Worm (Caenorhabditis elegans) whole organism, L4 larva: ENCODE results near the gene K03H6.1.
A peak's percentile ranks its signal among the peaks of the same experiment; 100 is the strongest.

Source experiments
- F37D6.2 ChIP-seq: sonication (generic microtip); optimal IDR thresholded peaks from 2 replicates; lab custom pipeline; 2016; ENCODE audit warnings: mild to moderate bottlenecking, missing genetic modification characterization, missing compliant biosample characterization
- R02D3.7 ChIP-seq: fragments of 150-350 bp; sonication (generic microtip); optimal IDR thresholded peaks from 3 replicates; lab custom pipeline; 2014; ENCODE audit warnings: missing biosample characterization, missing genetic modification characterization
- T26A8.4 ChIP-seq: fragments of 200-800 bp; sonication (Bioruptor generic); IDR thresholded peaks from 2 replicates; pipeline ENCODE4 v1.3.6; 2022; ENCODE audit warnings: missing genetic modification characterization, missing compliant biosample characterization
- Y105C5A.15 ChIP-seq: fragments of 200-800 bp; sonication (Bioruptor generic); IDR thresholded peaks from 2 replicates; pipeline ENCODE4 v1.3.6; 2022; ENCODE audit warnings: missing genetic modification characterization, missing compliant biosample characterization
- aha-1 ChIP-seq: fragments of 150-350 bp; peaks from one replicate; lab custom pipeline; 2014; ENCODE audit warnings: missing biosample characterization, missing genetic modification characterization
- ceh-20 ChIP-seq: fragments of 200-800 bp; sonication (Bioruptor generic); IDR thresholded peaks from 2 replicates; pipeline ENCODE4 v1.3.6; 2022; ENCODE audit warnings: missing genetic modification reagents, missing genetic modification characterization, missing compliant biosample characterization
- ceh-44 ChIP-seq: fragments of 200-800 bp; sonication (Bioruptor generic); IDR thresholded peaks from 2 replicates; pipeline ENCODE4 v1.3.6; 2022; ENCODE audit warnings: missing genetic modification reagents, missing genetic modification characterization, missing compliant biosample characterization
- ceh-82 ChIP-seq: sonication (generic microtip); optimal IDR thresholded peaks from 2 replicates; lab custom pipeline; 2017; ENCODE audit warnings: missing biosample characterization, missing genetic modification characterization
- cey-2 ChIP-seq: sonication (generic microtip); optimal IDR thresholded peaks from 3 replicates; lab custom pipeline; 2017; ENCODE audit warnings: missing genetic modification characterization, mild to moderate bottlenecking, missing compliant biosample characterization, antibody characterized with exemption, borderline replicate concordance; ENCODE audit not compliant: insufficient read depth
- daf-12 ChIP-seq: fragments of 150-350 bp; optimal IDR thresholded peaks from 2 replicates; lab custom pipeline; 2014; ENCODE audit warnings: missing biosample characterization, missing genetic modification reagents, missing genetic modification characterization
- daf-16 ChIP-seq, 3 experiments: sonication (generic microtip); optimal IDR thresholded peaks; 2 replicates each; lab custom pipeline; 2016 to 2017; ENCODE audit warnings: missing genetic modification characterization in 3 of 3, missing genetic modification reagents in 3 of 3, mild to moderate bottlenecking in 2 of 3, missing compliant biosample characterization in 2 of 3, missing biosample characterization in 1 of 3, moderate library complexity in 1 of 3
- daf-19 ChIP-seq: fragments of 200-800 bp; sonication (Bioruptor generic); conservative IDR thresholded peaks from 2 replicates; pipeline ENCODE4 v1.3.6; 2022; ENCODE audit warnings: missing genetic modification characterization, missing compliant biosample characterization
- daf-8 ChIP-seq: fragments of 200-800 bp; sonication (Bioruptor generic); IDR thresholded peaks from 2 replicates; pipeline ENCODE4 v1.3.6; 2022; ENCODE audit warnings: missing genetic modification characterization, missing compliant biosample characterization
- dmd-6 ChIP-seq: fragments of 200-800 bp; sonication (Bioruptor generic); IDR thresholded peaks from 2 replicates; pipeline ENCODE4 v1.3.6; 2022; ENCODE audit warnings: missing genetic modification reagents, missing genetic modification characterization, missing compliant biosample characterization
- dmd-8 ChIP-seq: fragments of 200-800 bp; sonication (Bioruptor generic); IDR thresholded peaks from 2 replicates; pipeline ENCODE4 v1.3.6; 2022; ENCODE audit warnings: missing genetic modification characterization, missing compliant biosample characterization
- dve-1 ChIP-seq: sonication (generic microtip); optimal IDR thresholded peaks from 2 replicates; lab custom pipeline; 2017; ENCODE audit warnings: antibody characterized with exemption, mild to moderate bottlenecking, missing genetic modification characterization, missing compliant biosample characterization; ENCODE audit not compliant: insufficient read depth
- egl-27 ChIP-seq: sonication (generic microtip); optimal IDR thresholded peaks from 3 replicates; lab custom pipeline; 2017; ENCODE audit warnings: missing biosample characterization, missing genetic modification reagents, missing genetic modification characterization
- hlh-11 ChIP-seq: fragments of 200-800 bp; sonication (Bioruptor generic); optimal IDR thresholded peaks from 2 replicates; lab custom pipeline; 2018; ENCODE audit warnings: mild to moderate bottlenecking, missing genetic modification characterization, missing compliant biosample characterization
- hlh-30 ChIP-seq: sonication (generic microtip); optimal IDR thresholded peaks from 2 replicates; lab custom pipeline; 2017; ENCODE audit warnings: antibody characterized with exemption, mild to moderate bottlenecking, missing genetic modification characterization, missing compliant biosample characterization; ENCODE audit not compliant: insufficient read depth
- lir-3 ChIP-seq: sonication (generic microtip); optimal IDR thresholded peaks from 2 replicates; lab custom pipeline; 2016; ENCODE audit warnings: mild to moderate bottlenecking, missing genetic modification characterization, missing compliant biosample characterization
- mdl-1 ChIP-seq, 2 experiments: fragments of 150-350 bp in 1 of 2; sonication (generic microtip) in 1 of 2; optimal IDR thresholded peaks; 2 replicates each; lab custom pipeline; 2014 to 2017; ENCODE audit warnings: missing biosample characterization in 2 of 2, missing genetic modification characterization in 2 of 2
- mdt-29 ChIP-seq: fragments of 200-800 bp; sonication (Bioruptor generic); IDR thresholded peaks from 2 replicates; pipeline ENCODE4 v1.3.6; 2022; ENCODE audit warnings: missing genetic modification reagents, missing genetic modification characterization, missing compliant biosample characterization
- mes-2 ChIP-seq: sonication (generic microtip); optimal IDR thresholded peaks from 2 replicates; lab custom pipeline; 2016; ENCODE audit warnings: missing genotype, mild to moderate bottlenecking, missing genetic modification characterization, missing compliant biosample characterization; ENCODE audit not compliant: poor library complexity, severe bottlenecking
- nhr-10 ChIP-seq: fragments of 150-350 bp; optimal IDR thresholded peaks from 2 replicates; lab custom pipeline; 2014; ENCODE audit warnings: missing biosample characterization, missing genetic modification characterization
- nhr-111 ChIP-seq: fragments of 200-800 bp; sonication (Bioruptor generic); optimal IDR thresholded peaks from 2 replicates; lab custom pipeline; 2018; ENCODE audit warnings: mild to moderate bottlenecking, missing genetic modification characterization, missing compliant biosample characterization
- nhr-28 ChIP-seq: fragments of 150-350 bp; optimal IDR thresholded peaks from 2 replicates; lab custom pipeline; 2014; ENCODE audit warnings: missing biosample characterization, missing genetic modification characterization
- nhr-76 ChIP-seq: fragments of 150-350 bp; optimal IDR thresholded peaks from 2 replicates; lab custom pipeline; 2014; ENCODE audit warnings: missing biosample characterization, missing genetic modification characterization
- nhr-77 ChIP-seq: fragments of 150-350 bp; optimal IDR thresholded peaks from 2 replicates; lab custom pipeline; 2014; ENCODE audit warnings: missing biosample characterization, missing genetic modification characterization
- php-3 ChIP-seq: fragments of 200-800 bp; sonication (Bioruptor generic); IDR thresholded peaks from 2 replicates; pipeline ENCODE4 v1.3.6; 2022; ENCODE audit warnings: missing genetic modification reagents, missing genetic modification characterization, missing compliant biosample characterization
- pqm-1 ChIP-seq: sonication (generic microtip); optimal IDR thresholded peaks from 2 replicates; lab custom pipeline; 2017; ENCODE audit warnings: missing biosample characterization, missing genetic modification characterization
- saeg-2 ChIP-seq: fragments of 200-800 bp; sonication (Bioruptor generic); IDR thresholded peaks from 2 replicates; pipeline ENCODE4 v1.3.6; 2022; ENCODE audit warnings: missing genetic modification reagents, missing genetic modification characterization, missing compliant biosample characterization
- set-16 ChIP-seq: fragments of 200-800 bp; sonication (Bioruptor generic); IDR thresholded peaks from 2 replicates; pipeline ENCODE4 v1.3.6; 2022; ENCODE audit warnings: missing genetic modification reagents, missing genetic modification characterization, missing compliant biosample characterization
- snpc-4 ChIP-seq: fragments of 150-350 bp; optimal IDR thresholded peaks from 2 replicates; lab custom pipeline; 2014; ENCODE audit warnings: missing biosample characterization, missing genetic modification characterization
- spr-3 ChIP-seq: fragments of 200-800 bp; sonication (Bioruptor generic); optimal IDR thresholded peaks from 2 replicates; lab custom pipeline; 2018; ENCODE audit warnings: mild to moderate bottlenecking, missing genetic modification characterization, missing compliant biosample characterization
- unc-62 ChIP-seq, 3 experiments: fragments of 150-350 bp in 1 of 3; sonication (generic microtip); optimal IDR thresholded peaks in 2 of 3; peaks in 1 of 3; 1 replicate in 1 of 3; 2 replicates in 2 of 3; lab custom pipeline; 2014 to 2017; ENCODE audit warnings: missing biosample characterization in 3 of 3, missing genetic modification characterization in 3 of 3, missing genetic modification reagents in 3 of 3, missing genotype in 1 of 3
- zip-11 ChIP-seq: fragments of 200-800 bp; sonication (Bioruptor generic); IDR thresholded peaks from 2 replicates; pipeline ENCODE4 v1.3.6; 2022; ENCODE audit warnings: missing genetic modification characterization, missing compliant biosample characterization

The K03H6.1 gene

DNA sequence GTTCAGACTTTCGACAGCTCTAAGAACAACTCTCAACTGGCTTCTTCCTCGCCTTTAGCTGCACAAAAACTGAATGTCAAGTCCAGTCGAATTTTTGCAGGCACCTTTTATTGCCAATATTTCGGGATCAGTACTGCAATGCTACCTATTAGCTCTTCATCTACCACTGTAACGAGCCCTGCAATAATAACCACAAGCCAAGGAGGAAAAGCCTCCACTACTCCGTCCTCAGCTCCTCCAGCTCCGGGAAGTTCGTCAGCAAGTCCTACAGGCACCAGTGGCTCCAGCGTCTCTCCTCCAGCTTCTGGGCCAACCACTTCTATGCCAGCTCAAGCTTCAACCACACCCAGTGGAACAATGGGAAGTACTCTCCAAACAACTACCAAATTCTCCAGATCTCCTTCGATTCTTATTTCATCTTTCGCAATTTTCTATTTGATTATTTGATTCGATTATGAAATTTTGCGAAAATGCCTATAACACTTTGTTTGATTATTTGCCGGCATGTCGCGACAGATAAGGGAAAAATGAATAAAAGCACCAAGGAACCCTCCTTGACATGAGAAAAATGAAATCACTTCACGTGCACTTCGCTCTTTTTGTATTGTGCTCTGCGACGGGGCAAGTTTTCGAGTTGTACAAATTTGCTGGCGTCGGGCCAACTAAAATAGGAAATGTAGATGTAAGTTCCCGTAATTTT lies 31.7 kb downstream of the K03H6.1 start, which contains the start of gene C34H4.1:
Gene C34H4.1 (plus strand): TSS at position 559 of the 700 bp plus-strand sequence.
- no peak for TF ChIP-seq cey-2 (tag; lab: Kevin White, UChicago)
- TF ChIP-seq mdl-1 (tag; optimal IDR thresholded peaks at IDR 0.05; lab: Kevin White, UChicago), result no peak
- no peak for TF ChIP-seq dmd-8 (GFP tag; lab: Robert Waterston, UW)
- no peak for TF ChIP-seq egl-27 (tag; lab: Kevin White, UChicago)
- TF ChIP-seq unc-62 (GFP tag; optimal IDR thresholded peaks at IDR 0.05 in 1 of 2; lab: Kevin White, UChicago), result peak in 1 of 2 experiments; percentile 82
- no peak for TF ChIP-seq unc-62 (tag; optimal IDR thresholded peaks at IDR 0.05; lab: Kevin White, UChicago)
- no peak for TF ChIP-seq mes-2 (tag; lab: Kevin White, UChicago)
- peak; percentile 21 for TF ChIP-seq nhr-77 (tag; lab: Kevin White, UChicago)
- no peak for TF ChIP-seq daf-16 (GFP tag; optimal IDR thresholded peaks at IDR 0.05; lab: Kevin White, UChicago)
- TF ChIP-seq daf-16 (tag; optimal IDR thresholded peaks at IDR 0.05; lab: Kevin White, UChicago), result peak; percentile 46
- no peak for TF ChIP-seq lir-3 (tag; lab: Kevin White, UChicago)
- peak; percentile 66 for TF ChIP-seq pqm-1 (tag; lab: Kevin White, UChicago)
- no peak for TF ChIP-seq saeg-2 (GFP tag; lab: Robert Waterston, UW)
- no peak for TF ChIP-seq spr-3 (GFP tag; lab: Kevin White, UChicago)
- TF ChIP-seq set-16 (GFP tag; lab: Robert Waterston, UW), result peak; percentile 28; the same call in 1 of the 2 replicates
- TF ChIP-seq zip-11 (GFP tag; lab: Robert Waterston, UW), result no peak
- no peak for TF ChIP-seq ceh-82 (tag; lab: Kevin White, UChicago)
- TF ChIP-seq ceh-20 (GFP tag; lab: Robert Waterston, UW), result no peak
- TF ChIP-seq aha-1, result peak; percentile 53
- TF ChIP-seq hlh-11, result peak; percentile 19
- no peak for TF ChIP-seq nhr-111 (GFP tag; lab: Kevin White, UChicago)
- TF ChIP-seq nhr-28 (tag; lab: Kevin White, UChicago), result peak; percentile 49
- TF ChIP-seq dve-1 (tag; lab: Kevin White, UChicago), result peak; percentile 5
- peak; percentile 50; the same call in 1 of the 2 replicates for TF ChIP-seq dmd-6 (GFP tag; lab: Robert Waterston, UW)
- TF ChIP-seq snpc-4, result no peak

- TF ChIP-seq R02D3.7 (no peak), cey-2 (tag; lab: Kevin White, UChicago) (no peak), dmd-6 (GFP tag; lab: Robert Waterston, UW) (peak; percentile 7; the same call in 1 of the 2 replicates), F37D6.2 (no peak), nhr-76 (no peak), ceh-82 (tag; lab: Kevin White, UChicago) (no peak), ceh-44 (GFP tag; lab: Robert Waterston, UW) (no peak), nhr-10 (tag; lab: Kevin White, UChicago) (no peak), daf-12 (tag; lab: Kevin White, UChicago) (no peak), daf-16 (GFP tag; optimal IDR thresholded peaks at IDR 0.05; lab: Kevin White, UChicago) (no peak), daf-16 (tag; optimal IDR thresholded peaks at IDR 0.05; lab: Kevin White, UChicago) (peak; percentile 76), zip-11 (GFP tag; lab: Robert Waterston, UW) (no peak), php-3 (no peak), hlh-11 (peak; percentile 4), pqm-1 (tag; lab: Kevin White, UChicago) (peak; percentile 79), dve-1 (tag; lab: Kevin White, UChicago) (peak; percentile 7), daf-8 (GFP tag; lab: Robert Waterston, UW) (no peak), Y105C5A.15 (GFP tag; lab: Robert Waterston, UW) (no peak)
- TF ChIP-seq, all 104 proteins: peak for 5
These were observed 36.4 kb downstream of the K03H6.1 start, which contains the start of gene Y41D4B.17 for ce11 chrIV:1559931-1560330. TSS of gene Y41D4B.17 (plus strand) at chrIV:1560104.

- TF ChIP-seq daf-19 (GFP tag; lab: Robert Waterston, UW) (no peak), hlh-30 (tag; lab: Kevin White, UChicago) (no peak), daf-16 (GFP tag; optimal IDR thresholded peaks at IDR 0.05; lab: Kevin White, UChicago) (no peak), daf-16 (tag; optimal IDR thresholded peaks at IDR 0.05; lab: Kevin White, UChicago) (peak; percentile 58), T26A8.4 (GFP tag; lab: Robert Waterston, UW) (no peak), mdt-29 (GFP tag; lab: Robert Waterston, UW) (no peak), pqm-1 (tag; lab: Kevin White, UChicago) (peak; percentile 45)
- TF ChIP-seq, all 104 proteins: peak for 2
These were observed 38.4 kb downstream of the K03H6.1 start, which contains the start of gene hpo-6 for ce11 chrIV:1561884-1562283. TSS of gene hpo-6 (plus strand) at chrIV:1562184.
